Worm (Caenorhabditis elegans) whole organism, L4/young adult: ENCODE data around the gene clc-8.

ENCODE experiments used
- W03F9.2 ChIP-seq: fragments of 150-350 bp; optimal IDR thresholded peaks from 2 replicates; lab custom pipeline; 2014; ENCODE audit warnings: missing biosample characterization, missing genetic modification characterization
- dao-5 ChIP-seq: sonication (generic microtip); optimal IDR thresholded peaks from 2 replicates; lab custom pipeline; 2016; ENCODE audit warnings: missing genotype, missing genetic modification characterization, moderate library complexity, missing compliant biosample characterization
- him-1 ChIP-seq: sonication (generic microtip); optimal IDR thresholded peaks from 2 replicates; lab custom pipeline; 2016; ENCODE audit warnings: missing genotype, missing genetic modification reagents, missing genetic modification characterization, missing compliant biosample characterization

Gene clc-8

DNA sequence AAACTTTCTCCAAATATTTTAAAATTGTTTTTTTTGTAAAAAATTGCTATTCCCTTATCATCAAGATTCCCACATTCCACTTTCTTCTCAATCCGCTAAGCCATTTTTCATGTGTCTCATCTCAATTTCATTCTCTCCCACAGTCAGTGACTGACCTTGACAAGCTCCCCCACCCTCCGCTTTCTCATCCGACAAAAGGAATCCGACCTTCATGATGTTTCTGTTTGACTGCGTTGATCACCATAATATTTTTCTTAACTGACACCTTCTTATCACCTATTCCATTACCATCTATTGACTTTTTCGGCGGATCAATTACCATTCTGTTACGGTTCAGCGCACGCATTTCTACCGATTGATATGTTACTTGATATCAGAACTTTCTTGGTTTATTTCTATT, 4.9 kb upstream of the clc-8 start:
- no peak for TF ChIP-seq dao-5 (tag; lab: Kevin White, UChicago)
- TF ChIP-seq him-1 (tag; lab: Kevin White, UChicago), result no peak
- no peak for TF ChIP-seq W03F9.2 (tag; lab: Kevin White, UChicago)

DNA sequence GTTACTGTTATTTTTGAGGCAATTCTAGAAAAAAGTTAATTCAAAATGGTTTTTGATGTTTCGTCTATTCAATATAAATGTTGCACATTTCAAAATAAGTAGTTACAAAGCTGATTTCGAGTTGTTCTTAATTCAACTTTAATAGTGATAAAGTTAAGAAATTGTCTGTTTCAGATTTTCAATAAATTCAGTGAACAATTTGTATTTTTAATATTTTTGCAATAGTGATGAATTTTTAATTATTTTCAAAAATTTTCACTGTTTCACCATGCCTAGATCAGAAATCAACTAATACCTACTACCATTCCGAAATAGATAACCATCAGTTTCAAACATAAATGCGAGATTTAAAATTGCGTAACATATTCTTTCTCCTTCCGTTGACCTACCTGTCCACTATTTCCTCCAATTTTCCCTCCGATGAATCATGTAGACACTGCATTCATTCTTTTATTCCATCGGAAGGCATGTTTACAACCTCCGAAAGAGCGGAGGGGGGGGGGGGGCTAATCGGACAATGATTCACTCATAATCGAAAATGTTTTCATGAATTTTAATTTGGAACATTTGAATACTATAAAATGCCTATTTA, 3.8 kb upstream of the clc-8 start:
- TF ChIP-seq him-1 (tag; lab: Kevin White, UChicago) (no peak), dao-5 (tag; lab: Kevin White, UChicago) (no peak), W03F9.2 (tag; lab: Kevin White, UChicago) (no peak)

ce11 chrIV:14391268-14391667, 2.7 kb upstream of the clc-8 start:
- TF ChIP-seq W03F9.2 (tag; lab: Kevin White, UChicago) (no peak), him-1 (tag; lab: Kevin White, UChicago) (no peak), dao-5 (tag; lab: Kevin White, UChicago) (no peak)

DNA sequence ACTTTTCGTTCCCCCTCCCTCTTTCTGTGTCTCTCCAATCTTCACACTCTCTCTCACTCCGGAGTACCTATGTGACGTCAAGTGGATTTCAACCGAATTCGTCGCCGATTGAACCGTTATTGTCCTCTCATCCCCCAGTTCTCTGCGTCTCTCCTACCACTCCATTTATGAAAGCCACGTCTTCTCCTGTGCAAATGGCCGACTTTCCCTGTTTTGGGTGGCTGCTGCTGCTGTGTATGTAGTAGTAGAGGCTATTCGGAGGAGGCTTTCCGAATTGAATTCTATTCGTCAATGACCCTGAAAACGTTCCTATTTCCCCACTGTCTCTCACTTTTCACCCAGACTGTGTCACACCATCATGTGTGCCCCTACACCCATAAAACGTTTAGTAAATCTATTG, 2.2 kb upstream of the clc-8 start:
- no peak for TF ChIP-seq him-1 (tag; lab: Kevin White, UChicago)

DNA sequence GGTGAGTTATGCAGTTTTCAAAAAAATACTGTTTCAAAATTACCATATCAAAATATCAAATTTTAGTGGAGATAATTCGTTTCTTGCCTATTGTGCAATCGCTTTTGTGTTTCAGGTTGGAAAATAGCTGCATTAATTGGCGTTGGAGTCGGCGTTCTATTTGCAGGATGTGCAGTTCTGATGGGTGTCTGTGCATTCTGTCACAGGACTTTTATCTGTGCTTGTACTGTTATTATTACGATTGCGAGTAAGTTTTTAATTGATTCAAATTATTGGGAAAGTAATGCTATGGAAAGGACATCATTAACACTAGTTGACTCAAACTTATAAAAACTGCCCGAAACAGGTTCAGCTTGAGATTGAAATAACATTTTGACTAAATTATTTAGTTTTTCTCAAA, 874 bp downstream of the clc-8 start:
- TF ChIP-seq him-1 (tag; lab: Kevin White, UChicago), result no peak
- TF ChIP-seq W03F9.2 (tag; lab: Kevin White, UChicago), result no peak
- no peak for TF ChIP-seq dao-5 (tag; lab: Kevin White, UChicago)

DNA sequence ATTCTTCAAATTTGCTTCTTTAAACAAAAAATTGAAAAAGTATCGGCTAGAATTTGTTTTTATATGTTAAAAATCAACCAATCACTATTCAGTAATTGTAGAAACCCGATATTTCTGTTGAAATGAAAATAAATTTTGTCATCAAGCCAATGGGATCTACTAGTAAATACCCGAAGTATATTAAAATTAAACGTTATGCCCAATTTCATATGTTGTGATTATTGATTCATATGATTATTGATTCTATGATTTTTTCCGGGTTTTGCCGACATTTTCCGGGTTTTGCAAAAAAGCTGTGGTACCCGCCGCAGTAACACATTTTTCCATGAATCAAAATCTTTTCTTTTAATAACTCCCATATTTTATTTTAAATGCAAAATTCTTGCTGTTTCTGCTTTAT, 1.6 kb downstream of the clc-8 start:
- TF ChIP-seq W03F9.2 (tag; lab: Kevin White, UChicago) (no peak), dao-5 (tag; lab: Kevin White, UChicago) (no peak), him-1 (tag; lab: Kevin White, UChicago) (no peak)

DNA sequence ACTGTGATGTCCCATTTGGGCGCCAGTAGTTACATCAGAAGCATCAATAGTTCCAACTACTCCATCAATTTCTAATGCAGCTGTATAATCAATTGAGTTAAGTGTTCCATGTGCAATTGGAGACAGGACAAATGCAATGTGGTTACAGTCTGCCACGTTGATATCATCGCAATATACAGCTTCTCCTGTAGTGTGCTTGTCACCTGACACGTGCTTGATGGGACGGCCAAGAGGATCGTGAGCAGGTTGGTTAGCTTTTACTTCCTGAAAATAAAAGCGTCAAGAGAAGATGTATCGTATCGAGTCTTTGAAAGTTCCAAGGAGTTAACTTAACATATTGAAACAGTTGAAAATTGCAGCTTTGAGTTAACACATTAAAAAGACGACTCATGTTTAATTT, 14.6 kb downstream of the clc-8 start:
- TF ChIP-seq W03F9.2 (tag; lab: Kevin White, UChicago), result no peak

ce11 chrIV:14412655-14413054, 18.7 kb downstream of the clc-8 start, which contains the start of gene xdh-1:
Gene xdh-1, minus strand, starts transcription at chrIV:14412894.
- TF ChIP-seq dao-5 (tag; lab: Kevin White, UChicago), result no peak
- TF ChIP-seq W03F9.2 (tag; lab: Kevin White, UChicago), result no peak
- no peak for TF ChIP-seq him-1 (tag; lab: Kevin White, UChicago)

ce11 chrIV:14413386-14413785, 19.4 kb downstream of the clc-8 start:
- TF ChIP-seq dao-5 (tag; lab: Kevin White, UChicago) (no peak), W03F9.2 (tag; lab: Kevin White, UChicago) (no peak), him-1 (tag; lab: Kevin White, UChicago) (no peak)

- TF ChIP-seq W03F9.2 (tag; lab: Kevin White, UChicago) (no peak), him-1 (tag; lab: Kevin White, UChicago) (no peak), dao-5 (tag; lab: Kevin White, UChicago) (no peak)
These were observed 20.3 kb downstream of the clc-8 start for ce11 chrIV:14414200-14414599.

DNA sequence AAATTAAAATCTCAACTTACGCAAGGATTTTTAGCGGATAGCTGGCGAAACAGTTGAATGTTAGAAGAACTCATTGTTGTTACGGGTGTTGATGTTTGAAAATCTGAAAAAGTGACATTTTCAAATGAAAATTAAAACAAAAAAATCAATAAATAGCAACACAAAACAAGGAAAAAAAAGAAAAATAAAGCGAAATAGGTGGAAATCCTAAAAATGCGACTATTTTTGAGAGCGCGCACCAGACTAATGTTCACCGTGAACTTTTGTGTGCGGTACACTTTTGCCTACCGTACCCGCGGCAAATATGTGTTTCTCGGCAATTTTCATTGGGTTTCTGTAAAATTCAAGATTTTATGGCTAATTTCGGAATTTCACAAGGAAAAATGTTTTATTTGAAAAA, 23.2 kb downstream of the clc-8 start, which contains the start of gene F55B11.6:
Gene F55B11.6, minus strand, starts transcription at position 101 of the 400 bp plus-strand sequence.
- TF ChIP-seq W03F9.2 (tag; lab: Kevin White, UChicago) (no peak), him-1 (tag; lab: Kevin White, UChicago) (no peak), dao-5 (tag; lab: Kevin White, UChicago) (no peak)

DNA sequence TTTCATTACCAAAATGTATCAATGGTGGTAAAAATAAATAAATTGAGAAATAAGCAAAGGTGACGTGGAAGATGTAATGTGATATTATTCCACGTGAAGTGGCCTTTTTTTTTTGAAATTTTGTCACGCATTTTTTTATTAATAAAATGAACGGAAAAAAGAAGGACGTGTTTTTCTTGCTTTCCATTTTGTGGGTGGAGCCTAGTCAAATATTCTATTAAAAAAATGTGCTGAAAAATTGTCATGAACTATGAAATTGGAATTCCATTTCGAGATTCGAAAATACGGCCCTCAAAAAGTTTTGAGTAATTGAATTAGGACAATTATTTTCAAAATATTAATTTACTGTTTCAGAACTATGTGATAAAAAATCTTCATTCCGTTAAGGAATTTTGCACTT, 28.0 kb downstream of the clc-8 start, which contains the start of gene F55B11.7:
Gene F55B11.7, minus strand, starts transcription at position 101 of the 400 bp plus-strand sequence.
- TF ChIP-seq W03F9.2 (tag; lab: Kevin White, UChicago) (no peak), dao-5 (tag; lab: Kevin White, UChicago) (no peak), him-1 (tag; lab: Kevin White, UChicago) (no peak)

ce11 chrIV:14423194-14423593, 29.3 kb downstream of the clc-8 start, which contains the start of gene F55B11.2:
Gene F55B11.2, minus strand, starts transcription at chrIV:14423294.
- TF ChIP-seq him-1 (tag; lab: Kevin White, UChicago) (no peak), W03F9.2 (tag; lab: Kevin White, UChicago) (no peak), dao-5 (tag; lab: Kevin White, UChicago) (no peak)

ce11 chrIV:14424396-14424795, 30.5 kb downstream of the clc-8 start, which contains the start of gene F55B11.3:
Gene F55B11.3, plus strand, starts transcription at chrIV:14424696.
- TF ChIP-seq dao-5 (tag; lab: Kevin White, UChicago) (no peak), W03F9.2 (tag; lab: Kevin White, UChicago) (no peak), him-1 (tag; lab: Kevin White, UChicago) (no peak)
